Fruit fly (Drosophila melanogaster) whole organism, embryonic: Measurements from ENCODE around the gene CG32639.

Experiments used
- Abd-B ChIP-seq: fragments of 200-800 bp; sonication (Bioruptor generic); optimal IDR thresholded peaks from 2 replicates; lab custom pipeline; 2018; ENCODE audit warnings: missing biosample characterization, mild to moderate bottlenecking, missing genetic modification characterization, moderate library complexity
- CG14014 ChIP-seq: fragments of 200-800 bp; sonication (Bioruptor generic); IDR thresholded peaks from 2 replicates; pipeline ENCODE4 v1.3.6; 2022; ENCODE audit warnings: missing biosample characterization, missing genetic modification characterization
- CG1529 ChIP-seq: fragments of 200-800 bp; sonication (Bioruptor generic); optimal IDR thresholded peaks from 3 replicates; lab custom pipeline; 2018; ENCODE audit warnings: missing biosample characterization, missing genetic modification characterization
- CG1603 ChIP-seq: fragments of 200-800 bp; sonication (Bioruptor generic); optimal IDR thresholded peaks from 2 replicates; lab custom pipeline; 2019; ENCODE audit warnings: missing biosample characterization, mild to moderate bottlenecking, missing genetic modification characterization, moderate library complexity
- CG17328 ChIP-seq: fragments of 200-800 bp; sonication (Bioruptor generic); IDR thresholded peaks from 2 replicates; pipeline ENCODE4 v1.3.6; 2022; ENCODE audit warnings: missing biosample characterization, missing genetic modification characterization
- CG18262 ChIP-seq: fragments of 200-800 bp; optimal IDR thresholded peaks from 3 replicates; lab custom pipeline; 2019; ENCODE audit warnings: missing biosample characterization, mild to moderate bottlenecking, missing genetic modification characterization, moderate library complexity
- CG2116 ChIP-seq: fragments of 200-800 bp; sonication (Bioruptor generic); optimal IDR thresholded peaks from 3 replicates; lab custom pipeline; 2018; ENCODE audit warnings: missing biosample characterization, mild to moderate bottlenecking, missing genetic modification characterization
- CG2678 ChIP-seq: fragments of 200-800 bp; sonication (Bioruptor generic); optimal IDR thresholded peaks from 3 replicates; lab custom pipeline; 2019; ENCODE audit warnings: missing biosample characterization, mild to moderate bottlenecking, missing genetic modification characterization, moderate library complexity
- CG3065 ChIP-seq: fragments of 200-800 bp; sonication (Bioruptor generic); optimal IDR thresholded peaks from 2 replicates; lab custom pipeline; 2016; ENCODE audit warnings: missing biosample characterization, missing genetic modification characterization
- CG33557 ChIP-seq: fragments of 200-800 bp; sonication (Bioruptor generic); optimal IDR thresholded peaks from 2 replicates; lab custom pipeline; 2019; ENCODE audit warnings: missing biosample characterization, mild to moderate bottlenecking, missing genetic modification characterization, moderate library complexity
- CG6813 ChIP-seq: fragments of 200-800 bp; sonication (Bioruptor generic); optimal IDR thresholded peaks from 2 replicates; lab custom pipeline; 2017; ENCODE audit warnings: missing biosample characterization, missing genetic modification characterization, mild to moderate bottlenecking, moderate library complexity, missing genetic modification reagents
- CG7556 ChIP-seq: fragments of 200-800 bp; sonication (Bioruptor generic); optimal IDR thresholded peaks from 2 replicates; lab custom pipeline; 2017; ENCODE audit warnings: missing biosample characterization, mild to moderate bottlenecking, missing genetic modification characterization
- CkIIα-i1 ChIP-seq: fragments of 200-800 bp; sonication (Bioruptor generic); IDR thresholded peaks from 2 replicates; pipeline ENCODE4 v1.3.6; 2022; ENCODE audit warnings: missing biosample characterization, missing genetic modification characterization
- D19A ChIP-seq: fragments of 200-800 bp; optimal IDR thresholded peaks from 3 replicates; lab custom pipeline; 2019; ENCODE audit warnings: missing biosample characterization, mild to moderate bottlenecking, missing genetic modification characterization, moderate library complexity
- Dp ChIP-seq: fragments of 200-800 bp; sonication (Bioruptor generic); optimal IDR thresholded peaks from 2 replicates; lab custom pipeline; 2018; ENCODE audit warnings: missing biosample characterization, mild to moderate bottlenecking, missing genetic modification characterization, moderate library complexity
- Dref ChIP-seq: fragments of 200-800 bp; sonication (Bioruptor generic); IDR thresholded peaks from 2 replicates; pipeline ENCODE4 v1.3.6; 2022; ENCODE audit warnings: missing biosample characterization, missing genetic modification characterization
- Eip74EF ChIP-seq, 2 experiments: fragments of 200-800 bp in 1 of 2; fragments of >200 bp in 1 of 2; sonication (Bioruptor generic) in 1 of 2; optimal IDR thresholded peaks; 2 replicates each; lab custom pipeline; 2017 to 2019; ENCODE audit warnings: missing biosample characterization in 2 of 2, missing genetic modification characterization in 2 of 2, mild to moderate bottlenecking in 1 of 2, moderate library complexity in 1 of 2
- Fer1 ChIP-seq: fragments of 200-800 bp; sonication (Bioruptor generic); optimal IDR thresholded peaks from 2 replicates; lab custom pipeline; 2017; ENCODE audit warnings: missing biosample characterization, mild to moderate bottlenecking, missing genetic modification characterization
- Fer2 ChIP-seq: fragments of 200-800 bp; sonication (Bioruptor generic); optimal IDR thresholded peaks from 2 replicates; lab custom pipeline; 2018; ENCODE audit warnings: missing biosample characterization, mild to moderate bottlenecking, missing genetic modification characterization, moderate library complexity
- Gsc ChIP-seq: fragments of 200-800 bp; sonication (Bioruptor generic); IDR thresholded peaks from 2 replicates; pipeline ENCODE4 v1.3.6; 2022; ENCODE audit warnings: missing biosample characterization, missing genetic modification characterization
- H15 ChIP-seq: fragments of 200-800 bp; sonication (Bioruptor generic); IDR thresholded peaks from 3 replicates; pipeline ENCODE4 v1.3.6; 2022; ENCODE audit warnings: missing biosample characterization, missing genetic modification characterization
- HmgD ChIP-seq: fragments of 200-800 bp; sonication (Bioruptor generic); optimal IDR thresholded peaks from 3 replicates; lab custom pipeline; 2016; ENCODE audit warnings: missing biosample characterization, missing genetic modification characterization
- Hmx ChIP-seq: fragments of 200-800 bp; sonication (Bioruptor generic); optimal IDR thresholded peaks from 2 replicates; lab custom pipeline; 2016; ENCODE audit warnings: missing biosample characterization, missing genetic modification characterization
- Kr ChIP-seq: fragments of 200-800 bp; sonication (Bioruptor generic); optimal IDR thresholded peaks from 2 replicates; lab custom pipeline; 2017; ENCODE audit warnings: missing biosample characterization, mild to moderate bottlenecking, missing genetic modification characterization
- MTF-1 ChIP-seq: fragments of 200-800 bp; sonication (Bioruptor generic); optimal IDR thresholded peaks from 2 replicates; lab custom pipeline; 2018; ENCODE audit warnings: missing biosample characterization, mild to moderate bottlenecking, missing genetic modification characterization, borderline replicate concordance
- Mrtf ChIP-seq: fragments of 200-800 bp; sonication (Bioruptor generic); IDR thresholded peaks from 3 replicates; pipeline ENCODE4 v1.3.6; 2022; ENCODE audit warnings: missing biosample characterization, missing genetic modification characterization
- Neu2 ChIP-seq: fragments of 200-800 bp; sonication (Bioruptor generic); optimal IDR thresholded peaks from 3 replicates; lab custom pipeline; 2016; ENCODE audit warnings: missing biosample characterization, missing genetic modification characterization, borderline replicate concordance
- Oaz ChIP-seq: fragments of 200-800 bp; sonication (Bioruptor generic); IDR thresholded peaks from 2 replicates; pipeline ENCODE4 v1.3.6; 2022; ENCODE audit warnings: missing biosample characterization, missing genetic modification characterization
- Sin3A ChIP-seq: fragments of >200 bp; optimal IDR thresholded peaks from 2 replicates; lab custom pipeline; 2018
- TFAM ChIP-seq: fragments of 200-800 bp; sonication (Bioruptor generic); optimal IDR thresholded peaks from 2 replicates; lab custom pipeline; 2017; ENCODE audit warnings: missing biosample characterization, missing genetic modification characterization, inconsistent platforms
- dysf ChIP-seq: fragments of 200-800 bp; sonication (Bioruptor generic); IDR thresholded peaks from 3 replicates; pipeline ENCODE4 v1.3.6; 2022; ENCODE audit warnings: missing biosample characterization, missing genetic modification characterization
- exex ChIP-seq: fragments of 200-800 bp; sonication (Bioruptor generic); optimal IDR thresholded peaks from 4 replicates; lab custom pipeline; 2018; ENCODE audit warnings: missing biosample characterization, mild to moderate bottlenecking, missing genetic modification characterization, moderate library complexity
- fd3F ChIP-seq: fragments of 200-800 bp; sonication (Bioruptor generic); optimal IDR thresholded peaks from 2 replicates; lab custom pipeline; 2018; ENCODE audit warnings: missing biosample characterization, mild to moderate bottlenecking, missing genetic modification characterization, moderate library complexity
- gsb ChIP-seq: fragments of 200-800 bp; sonication (Bioruptor generic); IDR thresholded peaks from 2 replicates; pipeline ENCODE4 v1.3.6; 2022; ENCODE audit warnings: missing biosample characterization, missing genetic modification characterization
- inv ChIP-seq: fragments of 200-800 bp; sonication (Bioruptor generic); IDR thresholded peaks from 2 replicates; pipeline ENCODE4 v1.3.6; 2022; ENCODE audit warnings: missing biosample characterization, missing genetic modification characterization; ENCODE audit not compliant: partially characterized antibody
- lov ChIP-seq, 2 experiments: fragments of 200-800 bp in 1 of 2; fragments of >200 bp in 1 of 2; sonication (Bioruptor generic) in 1 of 2; IDR thresholded peaks in 1 of 2; optimal IDR thresholded peaks in 1 of 2; 2 replicates in 1 of 2; 3 replicates in 1 of 2; pipeline versions ENCODE4 v1.3.6 to Lab custom; 2017 to 2022; ENCODE audit warnings: missing biosample characterization in 1 of 2, missing genetic modification characterization in 1 of 2
- phol ChIP-seq: fragments of 200-800 bp; sonication (Bioruptor generic); optimal IDR thresholded peaks from 3 replicates; lab custom pipeline; 2018; ENCODE audit warnings: missing biosample characterization, mild to moderate bottlenecking, missing genetic modification characterization, moderate library complexity
- psq ChIP-seq: fragments of 200-800 bp; sonication (Bioruptor generic); optimal IDR thresholded peaks from 2 replicates; lab custom pipeline; 2017; ENCODE audit warnings: missing biosample characterization, missing genetic modification characterization
- pzg ChIP-seq: fragments of 200-800 bp; sonication (Bioruptor generic); optimal IDR thresholded peaks from 3 replicates; lab custom pipeline; 2018; ENCODE audit warnings: missing biosample characterization, mild to moderate bottlenecking, missing genetic modification characterization, moderate library complexity
- sc ChIP-seq, 3 experiments: fragments of >200 bp in 2 of 3; fragments of 200-800 bp in 1 of 3; sonication (Bioruptor generic) in 1 of 3; optimal IDR thresholded peaks; 2 replicates in 2 of 3; 3 replicates in 1 of 3; lab custom pipeline; 2017; ENCODE audit warnings: mild to moderate bottlenecking in 1 of 3, missing biosample characterization in 1 of 3, missing genetic modification characterization in 1 of 3, missing genetic modification reagents in 1 of 3
- usp ChIP-seq: fragments of >200 bp; optimal IDR thresholded peaks from 2 replicates; lab custom pipeline; 2017; ENCODE audit warnings: missing biosample characterization, missing genetic modification characterization
- wor ChIP-seq: fragments of 200-800 bp; sonication (Bioruptor generic); IDR thresholded peaks from 2 replicates; pipeline ENCODE4 v1.3.6; 2022; ENCODE audit warnings: missing biosample characterization, missing genetic modification characterization
- zf30C ChIP-seq: fragments of 200-800 bp; sonication (Bioruptor generic); optimal IDR thresholded peaks from 3 replicates; lab custom pipeline; 2018; ENCODE audit warnings: missing biosample characterization, mild to moderate bottlenecking, missing genetic modification characterization

Gene CG32639

dm6 chrX:13194249-13194648 lies 42.1 kb downstream of the CG32639 start, which contains the start of gene Coq5 (continued):
- TF ChIP-seq Gsc (GFP tag; lab: Robert Waterston, UW) = no peak
- TF ChIP-seq CG3065 (GFP tag; lab: Kevin White, UChicago) = no peak
- TF ChIP-seq Neu2 (GFP tag; lab: Kevin White, UChicago) = no peak
- no peak for TF ChIP-seq Abd-B (GFP tag; lab: Kevin White, UChicago)
- no peak for TF ChIP-seq Mrtf (GFP tag; lab: Robert Waterston, UW)
- TF ChIP-seq CG33557 (GFP tag; lab: Kevin White, UChicago) = no peak
- peak; percentile 17 for TF ChIP-seq pzg (GFP tag; lab: Kevin White, UChicago)
- no peak for TF ChIP-seq Oaz (GFP tag; lab: Robert Waterston, UW)
- no peak for TF ChIP-seq CG17328
- TF ChIP-seq D19A = no peak
- no peak for TF ChIP-seq Sin3A (lab: Kevin White, UChicago)
- no peak for TF ChIP-seq Eip74EF (GFP tag; optimal IDR thresholded peaks at IDR 0.05; lab: Kevin White, UChicago)
- TF ChIP-seq exex = no peak
- TF ChIP-seq CG6813 (GFP tag; lab: Kevin White, UChicago) = no peak
- no peak for TF ChIP-seq CG7556 (GFP tag; lab: Kevin White, UChicago)
- TF ChIP-seq gsb = no peak
- TF ChIP-seq Kr = no peak
- TF ChIP-seq zf30C (GFP tag; lab: Kevin White, UChicago) = no peak
- no peak for TF ChIP-seq wor (GFP tag; lab: Robert Waterston, UW)
- no peak for TF ChIP-seq Fer2 (tag; lab: Kevin White, UChicago)
- TF ChIP-seq CG1529 = no peak
- no peak for TF ChIP-seq dysf
- TF ChIP-seq phol (tag; lab: Kevin White, UChicago) = no peak
- no peak for TF ChIP-seq sc (optimal IDR thresholded peaks at IDR 0.05; lab: Kevin White, UChicago)
- no peak for TF ChIP-seq sc (GFP tag; optimal IDR thresholded peaks at IDR 0.05; lab: Kevin White, UChicago)
- no peak for TF ChIP-seq psq (GFP tag; lab: Kevin White, UChicago)
- peak; percentile 76 for TF ChIP-seq Dp
- TF ChIP-seq CkIIα-i1 (GFP tag; lab: Robert Waterston, UW) = no peak
- no peak for TF ChIP-seq MTF-1 (GFP tag; lab: Kevin White, UChicago)
- TF ChIP-seq H15 (GFP tag; lab: Robert Waterston, UW) = no peak
- no peak for TF ChIP-seq fd3F (GFP tag; lab: Kevin White, UChicago)
- TF ChIP-seq inv (GFP tag; lab: Robert Waterston, UW) = no peak
- no peak for TF ChIP-seq CG2678 (tag; lab: Kevin White, UChicago)
- no peak for TF ChIP-seq TFAM
- TF ChIP-seq CG18262 = no peak
- no peak for TF ChIP-seq usp
- TF ChIP-seq Hmx (GFP tag; lab: Kevin White, UChicago) = no peak
- TF ChIP-seq HmgD = no peak
- TF ChIP-seq CG1603 = no peak
- TF ChIP-seq Fer1 (GFP tag; lab: Kevin White, UChicago) = no peak
- no peak for TF ChIP-seq lov (optimal IDR thresholded peaks at IDR 0.05; lab: Kevin White, UChicago)
- TF ChIP-seq lov (GFP tag; IDR thresholded peaks at IDR 0.05; lab: Robert Waterston, UW) = no peak
- peak; percentile 43 for TF ChIP-seq CG2116 (GFP tag; lab: Kevin White, UChicago)
- peak; percentile 62 for TF ChIP-seq Dref (GFP tag; lab: Robert Waterston, UW)
- no peak for TF ChIP-seq CG14014 (GFP tag; lab: Robert Waterston, UW)
